Worm (Caenorhabditis elegans): Measurements from ENCODE around the gene C49G7.12.

DNA sequence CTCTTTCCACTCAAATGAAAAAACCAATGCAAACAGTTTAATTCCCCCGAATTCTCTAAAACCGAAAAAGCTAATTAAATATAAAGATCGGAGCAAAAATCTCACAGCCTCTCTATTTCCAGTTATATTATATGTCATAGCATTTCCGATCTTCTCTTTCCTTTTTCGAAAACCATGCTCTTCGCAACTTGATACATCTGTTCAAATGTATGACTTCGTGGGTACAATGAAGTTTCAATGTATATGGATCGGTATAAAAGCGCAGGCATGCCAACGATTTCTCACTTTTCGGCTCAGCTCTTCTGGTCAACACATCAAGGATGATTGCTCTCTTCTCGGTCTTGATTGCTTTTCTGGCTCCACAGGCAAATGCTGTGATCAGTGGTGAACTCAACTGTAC, 7.9 kb downstream of the C49G7.12 start, which contains the start of gene phat-7:
- TF ChIP-seq ama-1 (optimal IDR thresholded peaks at IDR 0.05) (no peak), ceh-62 (tag; optimal IDR thresholded peaks at IDR 0.05) (no peak), nhr-11 (tag; optimal IDR thresholded peaks at IDR 0.05) (no peak), mxl-2 (GFP tag; conservative IDR thresholded peaks at IDR 0.05) (no peak), sdz-12 (GFP tag; optimal IDR thresholded peaks at IDR 0.05) (no peak), pqm-1 (tag; optimal IDR thresholded peaks at IDR 0.05) (no peak), daf-12 (tag; optimal IDR thresholded peaks at IDR 0.05) (no peak), lsy-2 (tag; optimal IDR thresholded peaks at IDR 0.05) (no peak), nhr-237 (tag; optimal IDR thresholded peaks at IDR 0.05) (no peak), lin-15B (tag; optimal IDR thresholded peaks at IDR 0.05) (no peak), lin-39 (tag; optimal IDR thresholded peaks at IDR 0.05) (no peak)

All from whole organism, L4 larva.